Worm (Caenorhabditis elegans) whole organism, L3 larva: Measurements from ENCODE around the gene ceh-34.

Source experiments
- ZK546.5 ChIP-seq: sonication (generic microtip); optimal IDR thresholded peaks from 2 replicates; lab custom pipeline; 2017; ENCODE audit warnings: missing biosample characterization, missing genetic modification characterization
- ama-1 ChIP-seq: fragments of 150-350 bp; optimal IDR thresholded peaks from 2 replicates; lab custom pipeline; 2018
- ceh-82 ChIP-seq: fragments of 150-350 bp; optimal IDR thresholded peaks from 2 replicates; lab custom pipeline; 2014; ENCODE audit warnings: missing biosample characterization, missing genetic modification characterization
- ceh-9 ChIP-seq: sonication (generic microtip); optimal IDR thresholded peaks from 2 replicates; lab custom pipeline; 2018; ENCODE audit warnings: missing biosample characterization, missing genetic modification characterization
- daf-12 ChIP-seq: fragments of 150-350 bp; optimal IDR thresholded peaks from 2 replicates; lab custom pipeline; 2014; ENCODE audit warnings: missing biosample characterization, missing genetic modification reagents, missing genetic modification characterization
- egl-5 ChIP-seq: fragments of 150-350 bp; optimal IDR thresholded peaks from 2 replicates; lab custom pipeline; 2017; ENCODE audit warnings: missing biosample characterization, missing genetic modification reagents, missing genetic modification characterization, inconsistent platforms
- jun-1 ChIP-seq: fragments of 150-350 bp; optimal IDR thresholded peaks from 2 replicates; lab custom pipeline; 2014; ENCODE audit warnings: missing biosample characterization, missing genetic modification reagents, missing genetic modification characterization
- lin-39 ChIP-seq: fragments of 150-350 bp; optimal IDR thresholded peaks from 2 replicates; lab custom pipeline; 2018; ENCODE audit warnings: missing biosample characterization, missing genetic modification reagents, missing genetic modification characterization
- nhr-76 ChIP-seq: fragments of 150-350 bp; sonication (generic microtip); optimal IDR thresholded peaks from 5 replicates; lab custom pipeline; 2014; ENCODE audit warnings: missing biosample characterization, missing genetic modification characterization
- nhr-77 ChIP-seq: fragments of 150-350 bp; optimal IDR thresholded peaks from 2 replicates; lab custom pipeline; 2014; ENCODE audit warnings: missing biosample characterization, missing genetic modification characterization
- sea-2 ChIP-seq: fragments of 150-350 bp; sonication (generic microtip); optimal IDR thresholded peaks from 4 replicates; lab custom pipeline; 2014; ENCODE audit warnings: missing biosample characterization, missing genetic modification reagents, missing genetic modification characterization
- snpc-4 ChIP-seq: fragments of 150-350 bp; optimal IDR thresholded peaks from 2 replicates; lab custom pipeline; 2014; ENCODE audit warnings: missing biosample characterization, missing genetic modification characterization
- unc-62 ChIP-seq: fragments of 150-350 bp; sonication (generic microtip); optimal IDR thresholded peaks from 4 replicates; lab custom pipeline; 2014; ENCODE audit warnings: missing biosample characterization, missing genetic modification reagents, missing genetic modification characterization
- zag-1 ChIP-seq: fragments of 150-350 bp; optimal IDR thresholded peaks from 2 replicates; lab custom pipeline; 2014; ENCODE audit warnings: missing biosample characterization, missing genetic modification characterization

DNA sequence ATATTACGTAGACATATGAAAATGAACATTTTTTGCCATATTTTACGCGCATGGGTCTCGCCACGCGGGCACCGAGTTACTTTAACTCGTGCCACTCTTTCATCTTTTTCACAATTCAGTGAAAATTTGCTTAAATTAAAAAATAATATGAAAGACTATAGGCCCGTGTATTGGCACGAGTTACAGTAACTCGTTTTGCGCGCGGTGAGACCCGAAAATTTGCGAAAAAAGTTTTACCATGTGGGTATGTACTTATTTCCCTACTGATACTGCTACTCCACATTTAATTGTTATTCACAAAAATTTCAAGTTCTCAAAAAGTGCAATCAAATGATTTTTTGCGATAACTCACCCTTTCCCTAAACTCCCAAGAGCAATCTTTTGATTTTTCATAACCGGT, 21.6 kb downstream of the ceh-34 start:
- TF ChIP-seq ceh-82 (tag; lab: Kevin White, UChicago) (no peak), jun-1 (tag; lab: Kevin White, UChicago) (no peak), unc-62 (no peak), daf-12 (no peak), ZK546.5 (tag; lab: Kevin White, UChicago) (no peak), egl-5 (tag; lab: Kevin White, UChicago) (no peak), ama-1 (lab: Kevin White, UChicago) (no peak), nhr-76 (tag; lab: Kevin White, UChicago) (no peak), zag-1 (no peak), sea-2 (GFP tag; lab: Kevin White, UChicago) (no peak), lin-39 (no peak), snpc-4 (tag; lab: Kevin White, UChicago) (no peak), nhr-77 (tag; lab: Kevin White, UChicago) (no peak), ceh-9 (no peak)
